Fruit fly (Drosophila melanogaster): ENCODE data around the gene ND-39.

dm6 chr3L:20520687-20521169, 28.8 kb downstream of the ND-39 start, which contains the start of the genes mTerf3 and CG5104:
- peak; percentile 15 for TF ChIP-seq CG1621 (tag; optimal IDR thresholded peaks at IDR 0.05)
- no peak for TF ChIP-seq CG7368 (GFP tag; optimal IDR thresholded peaks at IDR 0.05)
- TF ChIP-seq spab (GFP tag; optimal IDR thresholded peaks at IDR 0.05): no peak
- TF ChIP-seq fd59A (GFP tag; optimal IDR thresholded peaks at IDR 0.05): no peak
- TF ChIP-seq Hr38 (GFP tag; optimal IDR thresholded peaks at IDR 0.05): no peak
- peak; percentile 27 for TF ChIP-seq Smox (GFP tag; optimal IDR thresholded peaks at IDR 0.05)
- peak; percentile 46 for TF ChIP-seq vri (GFP tag; optimal IDR thresholded peaks at IDR 0.05)
- TF ChIP-seq topi (GFP tag; optimal IDR thresholded peaks at IDR 0.05): no peak
